Worm (Caenorhabditis elegans) whole organism, L1 larva: ENCODE measurements around the gene C42C1.9.

ENCODE experiments used
- F16B12.6 ChIP-seq: fragments of 150-350 bp; optimal IDR thresholded peaks from 2 replicates; lab custom pipeline; 2014; ENCODE audit warnings: missing biosample characterization, missing genetic modification characterization
- ama-1 ChIP-seq: fragments of 150-350 bp; optimal IDR thresholded peaks from 2 replicates; lab custom pipeline; 2014
- lin-35 ChIP-seq, 2 experiments: fragments of 150-350 bp; optimal IDR thresholded peaks; 2 replicates each; lab custom pipeline; 2014; ENCODE audit warnings: missing biosample characterization in 2 of 2, missing genetic modification characterization in 2 of 2, missing genetic modification reagents in 2 of 2
- nhr-12 ChIP-seq: sonication (generic microtip); optimal IDR thresholded peaks from 2 replicates; lab custom pipeline; 2017; ENCODE audit warnings: missing biosample characterization, missing genetic modification characterization
- nhr-47 ChIP-seq: sonication (generic microtip); optimal IDR thresholded peaks from 2 replicates; lab custom pipeline; 2016; ENCODE audit warnings: mild to moderate bottlenecking, missing genetic modification characterization, moderate library complexity, missing compliant biosample characterization
- nhr-76 ChIP-seq: sonication (generic microtip); optimal IDR thresholded peaks from 2 replicates; lab custom pipeline; 2017; ENCODE audit warnings: missing biosample characterization, missing genetic modification characterization
- pqm-1 ChIP-seq: sonication (generic microtip); optimal IDR thresholded peaks from 3 replicates; lab custom pipeline; 2017; ENCODE audit warnings: missing biosample characterization, missing genetic modification characterization
- snpc-4 ChIP-seq: fragments of 150-350 bp; optimal IDR thresholded peaks from 2 replicates; lab custom pipeline; 2014; ENCODE audit warnings: missing biosample characterization, missing genetic modification characterization
- ztf-11 ChIP-seq, 2 experiments: sonication (generic microtip); optimal IDR thresholded peaks; 2 replicates each; lab custom pipeline; 2016 to 2017; ENCODE audit warnings: missing genetic modification characterization in 2 of 2, missing biosample characterization in 1 of 2, missing compliant biosample characterization in 1 of 2

- TF ChIP-seq nhr-76 (tag; lab: Kevin White, UChicago): no peak
- TF ChIP-seq snpc-4 (tag; lab: Kevin White, UChicago): no peak
- no peak for TF ChIP-seq pqm-1 (tag; lab: Kevin White, UChicago)
- TF ChIP-seq F16B12.6: no peak
- TF ChIP-seq nhr-47: no peak
- TF ChIP-seq lin-35 (GFP tag; optimal IDR thresholded peaks at IDR 0.05; lab: Kevin White, UChicago): no peak
- no peak for TF ChIP-seq ztf-11 (tag; optimal IDR thresholded peaks at IDR 0.05; lab: Kevin White, UChicago)
- no peak for TF ChIP-seq nhr-12 (tag; lab: Kevin White, UChicago)
- no peak for TF ChIP-seq ama-1 (lab: Kevin White, UChicago)
These were observed 46.5 kb downstream of the C42C1.9 start, which contains the start of gene F19B6.1 for ce11 chrIV:12335798-12336197.
